Worm (Caenorhabditis elegans) whole organism, mixed stage, embryonic: Measurements from ENCODE around the gene T01B7.13.

Experiments used
- M03D4.4 ChIP-seq: sonication (generic microtip); optimal IDR thresholded peaks from 2 replicates; lab custom pipeline; 2017; ENCODE audit warnings: mild to moderate bottlenecking, missing genetic modification characterization, missing compliant biosample characterization
- bed-3 ChIP-seq: fragments of 200-800 bp; sonication (Bioruptor generic); optimal IDR thresholded peaks from 3 replicates; lab custom pipeline; 2018; ENCODE audit warnings: mild to moderate bottlenecking, missing genetic modification characterization, moderate library complexity, missing compliant biosample characterization
- ceh-43 ChIP-seq: fragments of 200-800 bp; sonication (Bioruptor generic); optimal IDR thresholded peaks from 2 replicates; lab custom pipeline; 2018; ENCODE audit warnings: mild to moderate bottlenecking, missing genetic modification characterization, moderate library complexity, missing compliant biosample characterization
- ces-1 ChIP-seq: fragments of 150-350 bp; optimal IDR thresholded peaks from 2 replicates; lab custom pipeline; 2014; ENCODE audit warnings: missing biosample characterization, missing genetic modification reagents, missing genetic modification characterization
- cnd-1 ChIP-seq: fragments of 200-800 bp; sonication (Bioruptor generic); optimal IDR thresholded peaks from 2 replicates; lab custom pipeline; 2018; ENCODE audit warnings: mild to moderate bottlenecking, missing genetic modification characterization, missing compliant biosample characterization
- elt-1 ChIP-seq: sonication (generic microtip); optimal IDR thresholded peaks from 2 replicates; lab custom pipeline; 2017; ENCODE audit warnings: missing genetic modification characterization, mild to moderate bottlenecking, missing compliant biosample characterization, antibody characterized with exemption, moderate library complexity, borderline replicate concordance; ENCODE audit not compliant: insufficient read depth
- elt-3 ChIP-seq: fragments of 150-350 bp; optimal IDR thresholded peaks from 2 replicates; lab custom pipeline; 2014; ENCODE audit warnings: missing biosample characterization, missing genetic modification characterization
- flh-1 ChIP-seq: fragments of 200-800 bp; sonication (Bioruptor generic); optimal IDR thresholded peaks from 2 replicates; lab custom pipeline; 2018; ENCODE audit warnings: mild to moderate bottlenecking, missing genetic modification characterization, moderate library complexity, missing compliant biosample characterization
- ham-2 ChIP-seq: fragments of 200-800 bp; sonication (Bioruptor generic); optimal IDR thresholded peaks from 2 replicates; lab custom pipeline; 2018; ENCODE audit warnings: mild to moderate bottlenecking, missing genetic modification characterization, missing compliant biosample characterization
- hlh-1 ChIP-seq: fragments of 150-350 bp; optimal IDR thresholded peaks from 2 replicates; lab custom pipeline; 2014; ENCODE audit warnings: missing biosample characterization, missing genetic modification reagents, missing genetic modification characterization
- lin-13 ChIP-seq: fragments of 150-350 bp; optimal IDR thresholded peaks from 2 replicates; lab custom pipeline; 2014; ENCODE audit warnings: missing biosample characterization, missing genetic modification characterization
- lin-32 ChIP-seq: fragments of 200-800 bp; sonication (Bioruptor generic); optimal IDR thresholded peaks from 2 replicates; lab custom pipeline; 2018; ENCODE audit warnings: mild to moderate bottlenecking, missing genetic modification characterization, missing compliant biosample characterization
- lsy-2 ChIP-seq: fragments of 150-350 bp; optimal IDR thresholded peaks from 2 replicates; lab custom pipeline; 2014; ENCODE audit warnings: missing biosample characterization, missing genetic modification characterization
- mab-5 ChIP-seq: fragments of 150-350 bp; optimal IDR thresholded peaks from 2 replicates; lab custom pipeline; 2014; ENCODE audit warnings: missing biosample characterization, missing genetic modification characterization
- mep-1 ChIP-seq: fragments of 150-350 bp; optimal IDR thresholded peaks from 2 replicates; lab custom pipeline; 2017; ENCODE audit warnings: missing biosample characterization, missing genetic modification reagents, missing genetic modification characterization, inconsistent platforms
- nhr-2 ChIP-seq: fragments of 150-350 bp; optimal IDR thresholded peaks from 2 replicates; lab custom pipeline; 2014; ENCODE audit warnings: missing biosample characterization, missing genetic modification characterization
- nhr-237 ChIP-seq: fragments of 150-350 bp; optimal IDR thresholded peaks from 2 replicates; lab custom pipeline; 2014; ENCODE audit warnings: missing biosample characterization, missing genetic modification characterization
- nhr-28 ChIP-seq: fragments of 150-350 bp; optimal IDR thresholded peaks from 2 replicates; lab custom pipeline; 2014; ENCODE audit warnings: missing biosample characterization, missing genetic modification characterization
- pha-4 ChIP-seq: fragments of 150-350 bp; optimal IDR thresholded peaks from 2 replicates; lab custom pipeline; 2018; ENCODE audit warnings: missing biosample characterization, missing genetic modification reagents, missing genetic modification characterization
- sem-2 ChIP-seq: fragments of 200-800 bp; sonication (Bioruptor generic); optimal IDR thresholded peaks from 2 replicates; lab custom pipeline; 2018; ENCODE audit warnings: mild to moderate bottlenecking, missing genetic modification characterization, missing compliant biosample characterization
- snpc-4 ChIP-seq: fragments of 150-350 bp; optimal IDR thresholded peaks from 2 replicates; lab custom pipeline; 2014; ENCODE audit warnings: missing biosample characterization, missing genetic modification characterization
- sptf-1 ChIP-seq: sonication (generic microtip); optimal IDR thresholded peaks from 2 replicates; lab custom pipeline; 2017; ENCODE audit warnings: mild to moderate bottlenecking, missing genetic modification characterization, moderate library complexity, missing compliant biosample characterization
- unc-120 ChIP-seq: sonication (generic microtip); optimal IDR thresholded peaks from 2 replicates; lab custom pipeline; 2017; ENCODE audit warnings: missing genetic modification characterization, missing compliant biosample characterization; ENCODE audit not compliant: poor library complexity, severe bottlenecking
- zip-8 ChIP-seq: fragments of 150-350 bp; optimal IDR thresholded peaks from 2 replicates; lab custom pipeline; 2014; ENCODE audit warnings: missing biosample characterization, missing genetic modification characterization

The T01B7.13 gene

DNA sequence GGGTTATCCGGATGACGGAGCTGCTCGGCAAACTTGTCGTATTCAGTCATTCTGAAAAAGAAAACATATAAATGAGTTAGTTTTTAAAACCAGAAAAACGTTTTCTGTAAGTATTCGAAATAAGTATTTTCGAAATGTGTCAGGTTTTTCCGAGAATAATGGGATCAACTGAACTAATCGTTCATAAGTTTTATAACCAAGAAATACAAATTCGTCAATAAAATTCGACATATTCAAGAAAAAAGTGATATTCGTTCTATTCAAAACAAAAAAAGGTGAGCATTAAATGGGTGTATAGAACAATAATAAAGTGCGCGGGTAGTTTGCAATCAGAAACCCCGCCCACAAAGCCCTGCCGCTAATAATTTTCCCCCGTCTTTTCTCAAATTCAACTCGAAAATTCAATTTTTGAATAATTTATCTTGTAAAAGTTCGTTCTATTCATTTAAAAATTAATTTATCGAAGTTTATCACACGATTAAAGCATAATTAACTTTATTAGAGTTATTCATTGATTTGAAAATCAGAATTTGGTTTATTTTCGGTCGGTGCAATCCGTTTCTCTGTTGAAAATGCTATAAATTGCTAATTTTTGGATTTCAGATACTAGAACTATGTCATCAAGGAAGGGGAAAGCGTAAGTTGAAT is 1.2 kb downstream of the T01B7.13 start, which contains the start of the genes cyn-11 and T01B7.5:
Gene cyn-11, minus strand, starts transcription at position 51 of the 648 bp plus-strand sequence.
Gene T01B7.5, plus strand, starts transcription at position 598 of the 648 bp plus-strand sequence.
- TF ChIP-seq flh-1 (GFP tag; lab: Kevin White, UChicago) (no peak), lsy-2 (tag; lab: Kevin White, UChicago) (peak; percentile 49), ceh-43 (peak; percentile 48), mep-1 (tag; lab: Kevin White, UChicago) (peak; percentile 81), unc-120 (tag; lab: Kevin White, UChicago) (peak; percentile 34), elt-1 (peak; percentile 47), ces-1 (GFP tag; lab: Kevin White, UChicago) (peak; percentile 62), hlh-1 (tag; lab: Kevin White, UChicago) (peak; percentile 17), ham-2 (peak; percentile 34), cnd-1 (peak; percentile 31), pha-4 (no peak), nhr-28 (no peak), elt-3 (tag; lab: Kevin White, UChicago) (no peak), M03D4.4 (tag; lab: Kevin White, UChicago) (peak; percentile 43), mab-5 (tag; lab: Kevin White, UChicago) (no peak)

DNA sequence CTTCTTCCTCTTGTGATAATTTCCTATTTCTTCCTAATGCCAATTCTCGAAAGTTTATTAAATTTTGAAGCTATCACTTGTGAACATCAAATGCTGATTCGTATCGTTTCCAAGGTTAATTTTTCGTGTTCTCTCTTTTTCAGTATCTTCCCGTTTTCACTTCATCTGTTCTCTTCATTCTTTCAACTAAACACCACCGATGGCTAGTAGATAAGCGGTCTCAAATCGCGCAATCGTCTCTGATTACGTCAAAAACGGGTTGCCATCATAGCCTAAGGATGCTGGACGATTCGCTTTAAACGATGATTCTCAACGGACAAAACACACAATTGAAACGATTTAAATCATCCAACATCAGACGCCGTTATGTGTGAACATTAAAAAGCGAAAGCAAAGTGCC is 2.4 kb downstream of the T01B7.13 start:
- TF ChIP-seq bed-3 (GFP tag; lab: Kevin White, UChicago): no peak
- peak; percentile 64 for TF ChIP-seq elt-1
- TF ChIP-seq, all 35 proteins: peak for 1

DNA sequence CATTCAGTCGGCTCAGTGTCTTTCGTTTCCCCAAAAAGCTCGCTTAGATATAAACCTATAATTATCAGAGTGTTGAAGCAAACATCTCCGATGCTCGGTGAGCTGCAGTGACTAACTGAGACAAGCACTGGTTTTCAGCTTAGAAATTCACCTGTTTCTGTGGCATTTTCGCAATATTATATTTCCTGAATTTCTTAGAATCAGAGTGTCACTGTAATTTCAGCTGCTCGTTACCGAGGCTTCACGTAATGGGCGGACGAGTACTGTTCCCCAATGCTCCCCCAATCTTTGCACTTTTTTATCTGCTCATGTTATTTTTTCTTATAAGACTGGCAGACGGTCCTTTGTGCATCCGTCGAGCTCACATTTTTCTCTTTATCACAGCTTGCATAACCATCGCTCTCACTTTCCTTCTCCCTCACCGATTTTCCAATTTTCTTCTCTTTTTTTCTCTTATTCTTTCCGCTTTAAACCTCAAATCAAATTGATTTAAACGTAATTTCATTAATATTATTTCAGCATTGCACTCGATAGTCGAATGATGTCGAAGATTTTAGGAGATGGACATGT is 6.8 kb downstream of the T01B7.13 start, which contains the start of gene trcs-2:
Gene trcs-2, plus strand, starts transcription at position 520 of the 570 bp plus-strand sequence.
- no peak for TF ChIP-seq sptf-1 (tag; lab: Kevin White, UChicago)
- no peak for TF ChIP-seq mep-1 (tag; lab: Kevin White, UChicago)
- TF ChIP-seq sem-2 (GFP tag; lab: Kevin White, UChicago): no peak
- TF ChIP-seq lsy-2 (tag; lab: Kevin White, UChicago): no peak
- no peak for TF ChIP-seq hlh-1 (tag; lab: Kevin White, UChicago)
- TF ChIP-seq lin-32 (GFP tag; lab: Kevin White, UChicago): no peak
- TF ChIP-seq cnd-1: no peak
- no peak for TF ChIP-seq snpc-4 (tag; lab: Kevin White, UChicago)
- TF ChIP-seq zip-8: no peak

DNA sequence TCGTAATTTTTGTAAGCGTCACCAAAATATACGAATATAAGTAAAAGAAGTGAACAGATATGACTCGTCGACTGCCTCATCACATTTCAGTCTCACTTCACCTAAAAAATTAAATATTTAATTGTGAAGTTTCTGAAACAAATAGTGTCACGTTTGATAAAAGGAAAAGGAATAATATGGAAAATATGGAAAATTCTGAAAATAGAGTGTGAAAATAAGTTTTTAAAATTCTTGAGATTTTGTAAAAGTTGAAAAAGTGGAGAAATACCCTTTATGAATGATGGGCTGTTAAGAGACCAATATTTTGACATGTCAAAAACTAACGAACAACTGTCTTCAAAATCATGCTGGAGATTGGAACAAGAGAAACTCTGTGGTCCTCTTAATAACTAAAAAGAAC is 11.5 kb downstream of the T01B7.13 start, which contains the start of gene T01B7.9:
Gene T01B7.9, minus strand, starts transcription at position 101 of the 400 bp plus-strand sequence.
- TF ChIP-seq cnd-1 (no peak), nhr-2 (tag; lab: Kevin White, UChicago) (no peak), ham-2 (no peak), elt-3 (tag; lab: Kevin White, UChicago) (no peak), sptf-1 (tag; lab: Kevin White, UChicago) (no peak), ces-1 (GFP tag; lab: Kevin White, UChicago) (no peak), zip-8 (no peak), lin-13 (tag; lab: Kevin White, UChicago) (no peak), bed-3 (GFP tag; lab: Kevin White, UChicago) (no peak), lsy-2 (tag; lab: Kevin White, UChicago) (no peak), nhr-237 (no peak), sem-2 (GFP tag; lab: Kevin White, UChicago) (no peak), M03D4.4 (tag; lab: Kevin White, UChicago) (no peak)

DNA sequence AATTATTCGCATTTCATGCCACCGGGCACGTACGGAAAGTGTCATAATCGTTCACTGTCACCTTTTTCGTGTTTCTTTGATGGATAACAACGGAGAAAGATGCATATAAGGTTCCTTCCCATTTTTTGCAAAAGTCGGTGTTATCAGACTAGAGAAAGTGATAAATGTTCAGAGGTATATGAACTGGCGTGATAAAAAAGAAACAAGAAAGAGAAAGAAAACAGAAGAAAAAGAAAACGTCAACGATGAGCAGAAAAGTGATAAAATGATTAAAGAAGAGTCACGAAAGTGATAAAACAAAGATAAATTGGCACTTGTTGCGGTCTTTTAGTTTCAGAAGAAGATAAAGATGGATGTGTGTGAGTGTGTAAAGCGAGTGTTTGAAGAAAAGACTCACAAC is 15.1 kb downstream of the T01B7.13 start:
- TF ChIP-seq hlh-1 (tag; lab: Kevin White, UChicago) (no peak), elt-1 (no peak)
- TF ChIP-seq, all 35 proteins: peak for 0

DNA sequence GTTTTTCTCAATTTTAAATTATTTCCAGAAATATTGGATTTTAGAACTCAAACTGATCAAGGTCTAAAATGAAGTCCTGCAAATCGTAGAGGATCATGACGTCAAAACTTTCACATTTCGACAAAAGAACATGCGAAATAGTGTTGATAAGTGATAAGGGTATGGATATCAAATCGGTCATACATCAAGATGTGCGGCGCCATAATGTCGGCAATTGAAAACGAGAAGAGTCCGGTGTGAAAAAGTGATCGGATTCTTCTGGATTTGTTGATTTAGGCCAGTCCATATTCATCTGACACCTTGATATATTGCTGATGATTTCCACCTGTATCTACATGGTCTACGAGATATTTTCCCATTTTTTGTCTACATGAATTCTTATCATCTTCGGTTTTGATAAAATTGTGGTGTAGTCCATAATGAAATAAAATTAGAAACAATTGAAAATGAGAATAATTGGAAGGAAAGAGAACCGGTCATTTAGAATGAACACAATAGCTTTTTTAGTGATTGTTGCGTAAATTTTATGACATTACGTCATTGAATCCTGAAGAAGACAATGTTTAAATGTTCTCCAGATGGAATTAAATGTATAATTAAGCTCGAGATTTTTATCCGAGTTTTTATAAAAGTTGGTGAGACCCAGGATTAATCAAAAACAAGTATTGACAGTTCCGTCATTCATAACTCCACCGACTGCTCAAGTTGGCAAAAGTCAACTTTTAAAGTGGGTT is 15.9 kb downstream of the T01B7.13 start:
- TF ChIP-seq zip-8 (peak; percentile 83), cnd-1 (no peak), pha-4 (peak; percentile 86)
